Fruit fly (Drosophila melanogaster) whole organism, embryonic: ENCODE results near the gene Abcd1.

Experiments used
- Ada2b ChIP-seq: fragments of 200-800 bp; sonication (Bioruptor generic); IDR thresholded peaks from 2 replicates; pipeline ENCODE4 v1.3.6; 2022; ENCODE audit warnings: missing biosample characterization, missing genetic modification characterization
- CG10321 ChIP-seq: fragments of 200-800 bp; sonication (Bioruptor generic); IDR thresholded peaks from 2 replicates; pipeline ENCODE4 v1.3.6; 2022; ENCODE audit warnings: missing biosample characterization, missing genetic modification characterization
- CG10959 ChIP-seq: fragments of 200-800 bp; sonication (Bioruptor generic); IDR thresholded peaks from 2 replicates; pipeline ENCODE4 v1.3.6; 2022; ENCODE audit warnings: missing biosample characterization, missing genetic modification characterization
- CG10979 ChIP-seq: fragments of 200-800 bp; sonication (Bioruptor generic); optimal IDR thresholded peaks from 2 replicates; lab custom pipeline; 2018; ENCODE audit warnings: missing biosample characterization, mild to moderate bottlenecking, missing genetic modification characterization, moderate library complexity
- CG14710 ChIP-seq: fragments of 200-800 bp; sonication (Bioruptor generic); optimal IDR thresholded peaks from 3 replicates; lab custom pipeline; 2019; ENCODE audit warnings: missing biosample characterization, mild to moderate bottlenecking, missing genetic modification characterization, moderate library complexity
- CG14965 ChIP-seq: fragments of 200-800 bp; sonication (Bioruptor generic); optimal IDR thresholded peaks from 2 replicates; lab custom pipeline; 2016; ENCODE audit warnings: missing biosample characterization, missing genetic modification characterization, borderline replicate concordance
- CG15073 ChIP-seq: fragments of 200-800 bp; sonication (Bioruptor generic); optimal IDR thresholded peaks from 2 replicates; lab custom pipeline; 2016; ENCODE audit warnings: missing biosample characterization, missing genetic modification characterization
- CG1603 ChIP-seq: fragments of 200-800 bp; sonication (Bioruptor generic); optimal IDR thresholded peaks from 2 replicates; lab custom pipeline; 2019; ENCODE audit warnings: missing biosample characterization, mild to moderate bottlenecking, missing genetic modification characterization, moderate library complexity
- CG17186 ChIP-seq: fragments of 200-800 bp; sonication (Bioruptor generic); optimal IDR thresholded peaks from 3 replicates; lab custom pipeline; 2017; ENCODE audit warnings: missing biosample characterization, missing genetic modification reagents, missing genetic modification characterization
- CG17359 ChIP-seq: fragments of 200-800 bp; sonication (Bioruptor generic); optimal IDR thresholded peaks from 3 replicates; lab custom pipeline; 2018; ENCODE audit warnings: missing biosample characterization, mild to moderate bottlenecking, missing genetic modification characterization, moderate library complexity
- CG17802 ChIP-seq: fragments of 200-800 bp; sonication (Bioruptor generic); optimal IDR thresholded peaks from 2 replicates; lab custom pipeline; 2018; ENCODE audit warnings: missing biosample characterization, mild to moderate bottlenecking, missing genetic modification characterization, moderate library complexity
- CG17912 ChIP-seq: fragments of 200-800 bp; sonication (Bioruptor generic); optimal IDR thresholded peaks from 2 replicates; lab custom pipeline; 2018; ENCODE audit warnings: missing biosample characterization, mild to moderate bottlenecking, missing genetic modification characterization
- CG2116 ChIP-seq: fragments of 200-800 bp; sonication (Bioruptor generic); optimal IDR thresholded peaks from 3 replicates; lab custom pipeline; 2018; ENCODE audit warnings: missing biosample characterization, mild to moderate bottlenecking, missing genetic modification characterization
- CG2199 ChIP-seq: fragments of 200-800 bp; sonication (Bioruptor generic); IDR thresholded peaks from 3 replicates; pipeline ENCODE4 v1.3.6; 2022; ENCODE audit warnings: missing biosample characterization, missing genetic modification characterization
- CG2202 ChIP-seq: fragments of 200-800 bp; sonication (Bioruptor generic); optimal IDR thresholded peaks from 2 replicates; lab custom pipeline; 2018; ENCODE audit warnings: missing biosample characterization, mild to moderate bottlenecking, missing genetic modification characterization
- CG30020 ChIP-seq: fragments of 200-800 bp; optimal IDR thresholded peaks from 2 replicates; lab custom pipeline; 2019; ENCODE audit warnings: missing biosample characterization, mild to moderate bottlenecking, missing genetic modification characterization, moderate library complexity
- CG30431 ChIP-seq: fragments of 200-800 bp; sonication (Bioruptor generic); optimal IDR thresholded peaks from 2 replicates; lab custom pipeline; 2017; ENCODE audit warnings: missing biosample characterization, missing genetic modification characterization
- CG31441 ChIP-seq: fragments of 200-800 bp; sonication (Bioruptor generic); IDR thresholded peaks from 2 replicates; pipeline ENCODE4 v1.3.6; 2022; ENCODE audit warnings: missing biosample characterization, missing genetic modification characterization
- CG32772 ChIP-seq: fragments of 200-800 bp; sonication (Bioruptor generic); IDR thresholded peaks from 2 replicates; pipeline ENCODE4 v1.3.6; 2022; ENCODE audit warnings: missing biosample characterization, missing genetic modification characterization
- CG3726 ChIP-seq: fragments of 200-800 bp; sonication (Bioruptor generic); IDR thresholded peaks from 3 replicates; pipeline ENCODE4, ENCODE4 v1.3.6; 2022; ENCODE audit warnings: missing biosample characterization, missing genetic modification characterization
- CG4424 ChIP-seq: fragments of 200-800 bp; sonication (Bioruptor generic); optimal IDR thresholded peaks from 3 replicates; lab custom pipeline; 2016; ENCODE audit warnings: missing biosample characterization, missing genetic modification characterization
- CG4730 ChIP-seq: fragments of 200-800 bp; sonication (Bioruptor generic); IDR thresholded peaks from 2 replicates; pipeline ENCODE4 v1.3.6; 2022; ENCODE audit warnings: missing biosample characterization, missing genetic modification characterization
- CG5953 ChIP-seq: fragments of 200-800 bp; sonication (Bioruptor generic); IDR thresholded peaks from 2 replicates; pipeline ENCODE4 v1.3.6; 2022; ENCODE audit warnings: missing biosample characterization, missing genetic modification characterization
- CG6683 ChIP-seq: fragments of 200-800 bp; sonication (Bioruptor generic); optimal IDR thresholded peaks from 2 replicates; lab custom pipeline; 2017; ENCODE audit warnings: missing biosample characterization, mild to moderate bottlenecking, missing genetic modification characterization, missing genetic modification reagents
- CG7271 ChIP-seq: fragments of 200-800 bp; sonication (Bioruptor generic); optimal IDR thresholded peaks from 2 replicates; lab custom pipeline; 2018; ENCODE audit warnings: missing biosample characterization, mild to moderate bottlenecking, missing genetic modification characterization, moderate library complexity
- CG8478 ChIP-seq: fragments of >200 bp; optimal IDR thresholded peaks from 2 replicates; lab custom pipeline; 2018
- CG9932 ChIP-seq: fragments of 200-800 bp; sonication (Bioruptor generic); IDR thresholded peaks from 2 replicates; pipeline ENCODE4 v1.3.6; 2022; ENCODE audit warnings: missing biosample characterization, missing genetic modification characterization
- Dip3 ChIP-seq: fragments of 200-800 bp; sonication (Bioruptor generic); optimal IDR thresholded peaks from 3 replicates; lab custom pipeline; 2016; ENCODE audit warnings: missing biosample characterization, missing genetic modification characterization
- Dp ChIP-seq: fragments of 200-800 bp; sonication (Bioruptor generic); optimal IDR thresholded peaks from 2 replicates; lab custom pipeline; 2018; ENCODE audit warnings: missing biosample characterization, mild to moderate bottlenecking, missing genetic modification characterization, moderate library complexity
- Gug ChIP-seq: fragments of 200-800 bp; sonication (Bioruptor generic); IDR thresholded peaks from 4 replicates; pipeline ENCODE4 v1.3.6; 2022; ENCODE audit warnings: missing biosample characterization, missing genetic modification characterization
- Hr78 ChIP-seq, 2 experiments: fragments of 200-800 bp in 1 of 2; fragments of >200 bp in 1 of 2; sonication (Bioruptor generic) in 1 of 2; optimal IDR thresholded peaks; 2 replicates each; lab custom pipeline; 2017 to 2019; ENCODE audit warnings: missing biosample characterization in 2 of 2, missing genetic modification characterization in 2 of 2, mild to moderate bottlenecking in 1 of 2, moderate library complexity in 1 of 2
- Med ChIP-seq: fragments of 200-800 bp; sonication (Bioruptor generic); peaks from one replicate; lab custom pipeline; 2016; ENCODE audit warnings: missing biosample characterization, missing genetic modification characterization, mild to moderate bottlenecking, inconsistent platforms, moderate library complexity
- NFAT ChIP-seq: fragments of 200-800 bp; sonication (Bioruptor generic); IDR thresholded peaks from 2 replicates; pipeline ENCODE4 v1.3.6; 2022; ENCODE audit warnings: missing biosample characterization, missing genetic modification characterization
- Pdp1 ChIP-seq, 2 experiments: fragments of 200-800 bp; sonication (Bioruptor generic); optimal IDR thresholded peaks; 3 replicates each; lab custom pipeline; 2016; ENCODE audit warnings: missing biosample characterization in 2 of 2, missing genetic modification characterization in 2 of 2, mild to moderate bottlenecking in 1 of 2, moderate library complexity in 1 of 2
- Stat92E ChIP-seq, 3 experiments: fragments of >200 bp in 2 of 3; fragments of 200-800 bp in 1 of 3; sonication (Bioruptor generic) in 1 of 3; optimal IDR thresholded peaks; 2 replicates each; lab custom pipeline; 2017 to 2019; ENCODE audit warnings: missing biosample characterization in 3 of 3, missing genetic modification characterization in 3 of 3, mild to moderate bottlenecking in 1 of 3, moderate library complexity in 1 of 3
- abd-A ChIP-seq: fragments of 200-800 bp; sonication (Bioruptor generic); optimal IDR thresholded peaks from 3 replicates; lab custom pipeline; 2019; ENCODE audit warnings: missing biosample characterization, mild to moderate bottlenecking, missing genetic modification characterization, moderate library complexity
- amos ChIP-seq: fragments of 200-800 bp; sonication (Bioruptor generic); IDR thresholded peaks from 2 replicates; pipeline ENCODE4 v1.3.6; 2022; ENCODE audit warnings: missing biosample characterization, missing genetic modification characterization; ENCODE audit not compliant: partially characterized antibody
- cg ChIP-seq: fragments of 200-800 bp; sonication (Bioruptor generic); optimal IDR thresholded peaks from 3 replicates; lab custom pipeline; 2019; ENCODE audit warnings: missing biosample characterization, mild to moderate bottlenecking, missing genetic modification characterization, moderate library complexity
- dati ChIP-seq: fragments of 200-800 bp; sonication (Bioruptor generic); IDR thresholded peaks from 2 replicates; pipeline ENCODE4 v1.3.6; 2022; ENCODE audit warnings: missing biosample characterization, missing genetic modification characterization
- fd96Cb ChIP-seq: fragments of 200-800 bp; sonication (Bioruptor generic); optimal IDR thresholded peaks from 2 replicates; lab custom pipeline; 2018; ENCODE audit warnings: missing biosample characterization, mild to moderate bottlenecking, missing genetic modification characterization, moderate library complexity
- h ChIP-seq: fragments of >200 bp; optimal IDR thresholded peaks from 2 replicates; lab custom pipeline; 2017
- hth ChIP-seq: fragments of >200 bp; optimal IDR thresholded peaks from 2 replicates; lab custom pipeline; 2017; ENCODE audit warnings: inconsistent platforms
- jigr1 ChIP-seq: fragments of 200-800 bp; sonication (Bioruptor generic); IDR thresholded peaks from 3 replicates; pipeline ENCODE4 v1.3.6; 2022; ENCODE audit warnings: missing biosample characterization, missing genetic modification characterization
- lmd ChIP-seq: fragments of 200-800 bp; sonication (Bioruptor generic); IDR thresholded peaks from 2 replicates; pipeline ENCODE4 v1.3.6; 2022; ENCODE audit warnings: missing biosample characterization, missing genetic modification characterization
- nmo ChIP-seq: fragments of 200-800 bp; sonication (Bioruptor generic); optimal IDR thresholded peaks from 2 replicates; lab custom pipeline; 2018; ENCODE audit warnings: missing biosample characterization, mild to moderate bottlenecking, missing genetic modification characterization, moderate library complexity
- nom ChIP-seq: fragments of 200-800 bp; sonication (Bioruptor generic); optimal IDR thresholded peaks from 2 replicates; lab custom pipeline; 2017; ENCODE audit warnings: missing biosample characterization, missing genetic modification characterization, mild to moderate bottlenecking, moderate library complexity, missing genetic modification reagents
- pita ChIP-seq: fragments of 200-800 bp; sonication (Bioruptor generic); optimal IDR thresholded peaks from 2 replicates; lab custom pipeline; 2017; ENCODE audit warnings: missing biosample characterization, mild to moderate bottlenecking, missing genetic modification characterization
- pzg ChIP-seq: fragments of 200-800 bp; sonication (Bioruptor generic); optimal IDR thresholded peaks from 3 replicates; lab custom pipeline; 2018; ENCODE audit warnings: missing biosample characterization, mild to moderate bottlenecking, missing genetic modification characterization, moderate library complexity
- sd ChIP-seq: fragments of 200-800 bp; sonication (Bioruptor generic); optimal IDR thresholded peaks from 3 replicates; lab custom pipeline; 2018; ENCODE audit warnings: missing biosample characterization, mild to moderate bottlenecking, missing genetic modification characterization, moderate library complexity
- sim ChIP-seq: fragments of 200-800 bp; sonication (Bioruptor generic); IDR thresholded peaks from 2 replicates; pipeline ENCODE4 v1.3.6; 2022; ENCODE audit warnings: missing biosample characterization, missing genetic modification characterization
- wek ChIP-seq: fragments of 200-800 bp; sonication (Bioruptor generic); optimal IDR thresholded peaks from 3 replicates; lab custom pipeline; 2018; ENCODE audit warnings: missing biosample characterization, mild to moderate bottlenecking, missing genetic modification characterization, moderate library complexity
- yki ChIP-seq: fragments of >200 bp; optimal IDR thresholded peaks from 3 replicates; lab custom pipeline; 2018

Gene Abcd1

DNA sequence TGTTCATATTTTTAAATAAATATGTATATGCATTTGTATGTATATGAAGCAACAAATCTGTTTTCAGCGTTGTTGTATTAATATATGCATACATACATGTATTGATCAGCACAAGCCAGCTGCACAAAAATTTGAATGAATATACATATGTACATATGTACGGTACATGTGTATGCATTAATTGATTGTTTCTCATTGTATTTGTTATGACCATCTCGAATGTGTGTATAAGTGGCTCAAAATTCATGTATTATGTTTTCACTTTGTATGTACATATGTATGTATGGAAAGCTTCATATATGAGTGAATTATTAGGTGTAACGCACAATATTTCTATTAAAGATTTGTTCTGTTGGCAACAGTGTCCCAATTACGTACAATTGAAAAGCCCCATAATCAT lies 57.7 kb downstream of the Abcd1 start:
- no peak for TF ChIP-seq Dip3
- no peak for TF ChIP-seq CG14965 (GFP tag; lab: Kevin White, UChicago)
- TF ChIP-seq NFAT (GFP tag; lab: Robert Waterston, UW): no peak
- peak; percentile 81 for TF ChIP-seq cg (GFP tag; lab: Kevin White, UChicago)
- no peak for TF ChIP-seq CG4730
- no peak for TF ChIP-seq Stat92E (GFP tag; optimal IDR thresholded peaks at IDR 0.05; lab: Kevin White, UChicago)
- no peak for TF ChIP-seq nmo (GFP tag; lab: Kevin White, UChicago)
- TF ChIP-seq CG4424 (GFP tag; lab: Kevin White, UChicago): no peak
- TF ChIP-seq CG10959 (GFP tag; lab: Robert Waterston, UW): no peak
- no peak for TF ChIP-seq CG7271 (tag; lab: Kevin White, UChicago)
- TF ChIP-seq yki (lab: Kevin White, UChicago): no peak
- no peak for TF ChIP-seq sd (tag; lab: Kevin White, UChicago)
- no peak for TF ChIP-seq CG30431 (GFP tag; lab: Kevin White, UChicago)
- TF ChIP-seq CG14710: no peak
- TF ChIP-seq CG1603 (tag; lab: Kevin White, UChicago): no peak
- TF ChIP-seq CG10321 (GFP tag; lab: Robert Waterston, UW): no peak
- TF ChIP-seq CG6683 (GFP tag; lab: Kevin White, UChicago): no peak
- no peak for TF ChIP-seq CG9932 (GFP tag; lab: Robert Waterston, UW)
- TF ChIP-seq CG17359: no peak
- no peak for TF ChIP-seq Hr78 (GFP tag; optimal IDR thresholded peaks at IDR 0.05; lab: Kevin White, UChicago)
- no peak for TF ChIP-seq nom
- no peak for TF ChIP-seq CG8478 (lab: Kevin White, UChicago)
- no peak for TF ChIP-seq Gug
- no peak for TF ChIP-seq dati (GFP tag; lab: Robert Waterston, UW)
- no peak for TF ChIP-seq sim
- no peak for TF ChIP-seq CG17186 (GFP tag; lab: Kevin White, UChicago)
- no peak for TF ChIP-seq lmd (GFP tag; lab: Robert Waterston, UW)
- TF ChIP-seq Pdp1 (GFP tag; optimal IDR thresholded peaks at IDR 0.05; lab: Kevin White, UChicago): peak in 1 of 2 experiments; percentile 25
- TF ChIP-seq CG30020 (tag; lab: Kevin White, UChicago): peak; percentile 83
- peak; percentile 15 for TF ChIP-seq wek (GFP tag; lab: Kevin White, UChicago)
- TF ChIP-seq CG31441: no peak
- no peak for TF ChIP-seq Dp (GFP tag; lab: Kevin White, UChicago)
- TF ChIP-seq pita: no peak
- TF ChIP-seq CG17912 (GFP tag; lab: Kevin White, UChicago): peak; percentile 6
- TF ChIP-seq CG32772 (GFP tag; lab: Robert Waterston, UW): no peak
- TF ChIP-seq h (lab: Kevin White, UChicago): no peak
- no peak for TF ChIP-seq amos (GFP tag; lab: Robert Waterston, UW)
- TF ChIP-seq CG2202 (tag; lab: Kevin White, UChicago): no peak
- no peak for TF ChIP-seq abd-A (tag; lab: Kevin White, UChicago)
- peak; percentile 21 for TF ChIP-seq Med (GFP tag; lab: Kevin White, UChicago)
- TF ChIP-seq CG2116 (GFP tag; lab: Kevin White, UChicago): no peak
- no peak for TF ChIP-seq hth (lab: Kevin White, UChicago)
- TF ChIP-seq jigr1: no peak
- no peak for TF ChIP-seq CG17802 (tag; lab: Kevin White, UChicago)
- TF ChIP-seq Ada2b (GFP tag; lab: Robert Waterston, UW): no peak
- TF ChIP-seq CG2199 (GFP tag; lab: Robert Waterston, UW): peak; percentile 55; the same call in 2 of the 3 replicates
- no peak for TF ChIP-seq CG5953 (GFP tag; lab: Robert Waterston, UW)
- TF ChIP-seq fd96Cb (tag; lab: Kevin White, UChicago): no peak
- TF ChIP-seq CG3726: no peak
- no peak for TF ChIP-seq CG15073
- TF ChIP-seq pzg (GFP tag; lab: Kevin White, UChicago): no peak
- no peak for TF ChIP-seq CG10979
